Worm (Caenorhabditis elegans): ENCODE data around the gene F08F1.9.

F08F1.9 gene

DNA sequence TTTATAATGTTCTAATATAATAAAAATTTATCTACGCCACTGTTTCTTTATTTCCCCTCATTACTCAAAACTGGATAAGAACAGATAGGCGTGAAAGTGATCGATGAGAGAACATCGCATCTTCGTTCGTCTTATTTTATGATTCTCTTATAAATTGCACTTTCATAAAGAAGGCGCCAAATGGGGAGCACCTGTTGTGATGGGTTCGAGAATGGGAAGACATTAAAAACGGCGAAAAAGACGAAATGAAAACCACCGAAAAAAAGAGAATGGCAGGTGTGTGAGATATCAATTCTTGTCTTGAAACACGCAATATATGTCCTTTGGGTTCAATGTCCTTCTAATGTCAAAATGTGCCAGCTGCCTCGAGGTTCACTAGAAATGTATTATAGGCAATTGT, 16.4 kb downstream of the F08F1.9 start:
- TF ChIP-seq ceh-13 (GFP tag; optimal IDR thresholded peaks at IDR 0.05) (no peak), sea-1 (GFP tag; conservative IDR thresholded peaks at IDR 0.05) (no peak), hmg-4 (GFP tag; optimal IDR thresholded peaks at IDR 0.05) (no peak), aly-1 (tag; optimal IDR thresholded peaks at IDR 0.05) (no peak), pes-1 (GFP tag; IDR thresholded peaks at IDR 0.05) (no peak), ceh-36 (tag; optimal IDR thresholded peaks at IDR 0.05) (no peak), flt-1 (GFP tag; IDR thresholded peaks at IDR 0.05) (no peak), tbx-37 (GFP tag; conservative IDR thresholded peaks at IDR 0.05) (no peak), F13C5.2 (tag; optimal IDR thresholded peaks at IDR 0.05) (no peak), B0310.2 (tag; optimal IDR thresholded peaks at IDR 0.05) (no peak), hmbx-1 (tag; optimal IDR thresholded peaks at IDR 0.05) (no peak), scrt-1 (GFP tag; IDR thresholded peaks at IDR 0.05) (no peak), ama-1 (optimal IDR thresholded peaks at IDR 0.05) (no peak), ets-7 (tag; optimal IDR thresholded peaks at IDR 0.05) (no peak), tbx-11 (GFP tag; IDR thresholded peaks at IDR 0.05) (no peak), tra-4 (tag; optimal IDR thresholded peaks at IDR 0.05) (no peak), hnd-1 (tag; optimal IDR thresholded peaks at IDR 0.05) (no peak)

DNA sequence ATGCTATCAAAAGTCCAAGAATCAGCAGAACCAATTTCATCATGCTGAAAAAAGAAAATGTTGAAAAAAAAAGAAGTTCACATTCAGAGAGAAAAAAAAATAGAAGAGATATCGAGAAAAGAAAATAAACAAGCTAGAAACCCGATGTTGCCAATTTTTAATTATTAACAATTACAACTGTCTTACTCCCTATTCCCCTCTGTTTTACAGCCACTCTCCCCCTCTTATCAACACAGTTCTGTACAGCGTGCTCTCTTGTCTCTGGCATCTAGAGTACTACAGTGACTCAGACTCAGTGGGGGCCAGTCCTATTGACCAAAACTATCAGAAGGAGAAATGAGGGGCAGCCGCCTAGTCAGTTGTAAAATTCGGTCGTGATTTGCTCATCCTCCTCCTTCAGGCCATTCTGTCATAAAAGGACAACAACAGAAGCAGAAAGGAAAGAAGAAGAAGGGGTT, 18.1 kb downstream of the F08F1.9 start, which contains the start of gene wrk-1:
wrk-1 (minus strand) TSS at position 51 of the 458 bp plus-strand sequence.
- TF ChIP-seq F13C5.2 (tag; optimal IDR thresholded peaks at IDR 0.05) (no peak), hnd-1 (tag; optimal IDR thresholded peaks at IDR 0.05) (no peak), tbx-37 (GFP tag; conservative IDR thresholded peaks at IDR 0.05) (no peak), tbx-11 (GFP tag; IDR thresholded peaks at IDR 0.05) (no peak), tra-4 (tag; optimal IDR thresholded peaks at IDR 0.05) (no peak), scrt-1 (GFP tag; IDR thresholded peaks at IDR 0.05) (no peak), hmbx-1 (tag; optimal IDR thresholded peaks at IDR 0.05) (no peak), hmg-4 (GFP tag; optimal IDR thresholded peaks at IDR 0.05) (peak; percentile 24), B0310.2 (tag; optimal IDR thresholded peaks at IDR 0.05) (no peak)

DNA sequence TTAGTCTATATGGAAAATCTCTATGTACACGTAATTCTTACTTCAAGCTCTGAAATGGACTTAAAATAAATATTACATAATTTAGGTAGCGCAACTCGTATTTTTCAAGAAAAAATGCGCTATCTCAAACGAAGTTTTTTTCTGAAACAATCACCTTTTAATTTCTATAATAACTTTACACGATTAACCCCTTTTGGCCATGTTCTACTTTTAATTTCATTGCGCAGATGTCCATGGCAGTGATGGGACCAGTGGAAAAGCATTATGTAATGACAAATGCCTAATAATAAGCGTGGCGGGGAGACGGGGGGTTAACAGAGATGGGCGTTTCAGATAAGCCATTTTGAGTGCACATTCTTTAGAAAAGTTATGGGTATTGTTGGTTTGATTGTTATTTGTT, 19.1 kb downstream of the F08F1.9 start:
- TF ChIP-seq hmg-4 (GFP tag; optimal IDR thresholded peaks at IDR 0.05) (no peak), B0310.2 (tag; optimal IDR thresholded peaks at IDR 0.05) (no peak), ceh-36 (tag; optimal IDR thresholded peaks at IDR 0.05) (no peak), tbx-37 (GFP tag; conservative IDR thresholded peaks at IDR 0.05) (no peak), ceh-13 (GFP tag; optimal IDR thresholded peaks at IDR 0.05) (no peak), aly-1 (tag; optimal IDR thresholded peaks at IDR 0.05) (no peak), tra-4 (tag; optimal IDR thresholded peaks at IDR 0.05) (no peak), pes-1 (GFP tag; IDR thresholded peaks at IDR 0.05) (no peak), F13C5.2 (tag; optimal IDR thresholded peaks at IDR 0.05) (no peak), tbx-11 (GFP tag; IDR thresholded peaks at IDR 0.05) (no peak), scrt-1 (GFP tag; IDR thresholded peaks at IDR 0.05) (no peak), sea-1 (GFP tag; conservative IDR thresholded peaks at IDR 0.05) (no peak), flt-1 (GFP tag; IDR thresholded peaks at IDR 0.05) (no peak), hmbx-1 (tag; optimal IDR thresholded peaks at IDR 0.05) (no peak)

- no peak for TF ChIP-seq B0310.2 (tag; optimal IDR thresholded peaks at IDR 0.05)
Measured at ce11 chrX:8390508-8390907, 20.1 kb downstream of the F08F1.9 start.

DNA sequence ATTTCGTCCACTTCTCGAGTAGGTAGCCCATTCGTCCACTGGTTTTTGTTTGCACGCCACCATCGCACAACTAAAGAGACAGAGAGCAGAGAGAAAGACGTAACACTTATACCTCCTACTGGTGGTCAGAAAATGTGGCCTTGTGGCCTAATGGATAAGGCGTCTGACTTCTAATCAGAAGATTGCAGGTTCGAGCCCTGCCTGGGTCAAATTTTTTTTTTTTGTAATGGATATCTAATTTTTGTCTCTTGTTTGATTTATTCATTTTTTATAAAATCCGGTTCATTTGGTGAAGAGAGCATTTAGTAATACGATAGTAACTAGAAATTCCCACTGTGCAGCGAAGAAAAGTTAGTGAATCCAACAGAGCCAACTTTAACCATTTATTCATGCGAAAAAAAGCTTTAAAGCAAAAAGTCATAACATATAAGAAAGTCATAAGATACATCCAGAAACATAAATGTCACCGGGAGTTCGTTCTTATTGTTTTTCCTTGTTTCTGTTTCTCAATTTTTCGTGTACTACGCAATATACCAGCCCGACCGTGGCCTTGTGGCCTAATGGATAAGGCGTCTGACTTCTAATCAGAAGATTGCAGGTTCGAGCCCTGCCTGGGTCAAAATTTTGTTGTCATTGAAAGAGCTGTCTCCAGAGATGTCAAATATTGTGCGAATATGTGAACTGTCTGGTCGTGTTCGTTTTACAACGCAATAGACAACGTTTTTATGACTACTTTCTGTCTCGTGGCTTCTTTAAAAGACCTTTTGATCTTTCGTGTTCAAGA, 24.4 kb downstream of the F08F1.9 start:
- TF ChIP-seq flt-1 (GFP tag; IDR thresholded peaks at IDR 0.05) (peak; percentile 92), hmg-4 (GFP tag; optimal IDR thresholded peaks at IDR 0.05) (peak; percentile 64), tra-4 (tag; optimal IDR thresholded peaks at IDR 0.05) (peak; percentile 63), tbx-37 (GFP tag; conservative IDR thresholded peaks at IDR 0.05) (peak; percentile 81), hmbx-1 (tag; optimal IDR thresholded peaks at IDR 0.05) (peak; percentile 68), ceh-13 (GFP tag; optimal IDR thresholded peaks at IDR 0.05) (peak; percentile 75), B0310.2 (tag; optimal IDR thresholded peaks at IDR 0.05) (peak; percentile 68), tbx-11 (GFP tag; IDR thresholded peaks at IDR 0.05) (peak; percentile 87), sea-1 (GFP tag; conservative IDR thresholded peaks at IDR 0.05) (peak; percentile 84), ama-1 (optimal IDR thresholded peaks at IDR 0.05) (no peak), ceh-36 (tag; optimal IDR thresholded peaks at IDR 0.05) (peak; percentile 87), aly-1 (tag; optimal IDR thresholded peaks at IDR 0.05) (peak; percentile 83), pes-1 (GFP tag; IDR thresholded peaks at IDR 0.05) (peak; percentile 93), ets-7 (tag; optimal IDR thresholded peaks at IDR 0.05) (peak; percentile 81), scrt-1 (GFP tag; IDR thresholded peaks at IDR 0.05) (peak; percentile 88), hnd-1 (tag; optimal IDR thresholded peaks at IDR 0.05) (peak; percentile 70), F13C5.2 (tag; optimal IDR thresholded peaks at IDR 0.05) (peak; percentile 78)

DNA sequence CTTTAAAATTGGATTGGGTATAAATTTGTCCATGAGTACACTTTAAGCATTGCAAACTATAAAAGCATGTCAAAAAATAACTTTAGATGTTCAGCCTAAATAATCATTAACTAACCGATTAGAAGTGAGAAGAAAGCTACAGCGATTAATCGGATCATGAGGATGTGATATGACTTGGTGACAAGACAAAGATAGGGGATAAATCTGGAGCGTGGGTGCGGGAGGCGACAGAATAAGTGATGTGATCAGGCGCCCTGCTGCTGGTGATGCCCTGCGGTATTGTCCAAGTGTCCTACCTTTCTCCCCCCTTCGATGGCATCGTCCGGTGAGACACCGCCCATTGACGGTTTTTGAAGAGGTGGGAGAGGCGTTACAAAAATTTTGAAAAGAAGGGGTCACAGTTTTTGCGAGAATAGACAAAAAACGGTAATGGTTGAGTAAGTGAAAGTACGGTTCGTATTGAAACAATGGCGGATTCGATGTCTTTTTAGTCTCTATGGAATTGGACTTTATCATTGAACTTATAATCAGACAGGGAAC, 25.9 kb downstream of the F08F1.9 start, which contains the start of gene F41D9.2:
F41D9.2 (minus strand) TSS at position 304 of the 540 bp plus-strand sequence.
- TF ChIP-seq aly-1 (tag; optimal IDR thresholded peaks at IDR 0.05) = no peak
- TF ChIP-seq tbx-11 (GFP tag; IDR thresholded peaks at IDR 0.05) = no peak
- no peak for TF ChIP-seq F13C5.2 (tag; optimal IDR thresholded peaks at IDR 0.05)

DNA sequence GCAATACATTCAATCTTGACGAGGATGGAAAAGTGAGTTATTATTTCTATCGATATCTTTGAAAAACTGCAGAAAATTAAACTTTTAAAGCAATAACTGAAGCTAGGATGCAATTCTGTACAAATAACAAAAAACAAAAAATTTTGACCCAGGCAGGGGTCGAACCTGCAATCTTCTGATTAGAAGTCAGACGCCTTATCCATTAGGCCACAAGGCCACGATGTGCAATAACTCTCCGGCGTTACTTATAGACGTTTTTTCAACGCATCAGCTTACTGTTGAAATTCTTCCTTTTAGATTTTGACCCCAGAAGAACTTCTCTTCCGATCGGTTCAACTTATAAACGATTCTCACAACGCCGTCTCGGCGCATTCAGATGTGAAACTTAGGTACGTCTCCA, 29.0 kb downstream of the F08F1.9 start:
- TF ChIP-seq tbx-37 (GFP tag; conservative IDR thresholded peaks at IDR 0.05) (no peak), F13C5.2 (tag; optimal IDR thresholded peaks at IDR 0.05) (no peak), B0310.2 (tag; optimal IDR thresholded peaks at IDR 0.05) (no peak), aly-1 (tag; optimal IDR thresholded peaks at IDR 0.05) (no peak)
